Worm (Caenorhabditis elegans) whole organism, L4 larva: ENCODE results near the gene K01F9.2.

ENCODE experiments used
- F37D6.2 ChIP-seq: sonication (generic microtip); optimal IDR thresholded peaks from 2 replicates; lab custom pipeline; 2016; ENCODE audit warnings: mild to moderate bottlenecking, missing genetic modification characterization, missing compliant biosample characterization
- F44E2.7 ChIP-seq: fragments of 200-800 bp; sonication (Bioruptor generic); IDR thresholded peaks from 2 replicates; pipeline ENCODE4 v2.1.2; 2022; ENCODE audit warnings: missing genetic modification characterization, missing compliant biosample characterization
- Y5F2A.4 ChIP-seq: fragments of 200-800 bp; sonication (Bioruptor generic); optimal IDR thresholded peaks from 2 replicates; lab custom pipeline; 2018; ENCODE audit warnings: mild to moderate bottlenecking, missing genetic modification characterization, missing compliant biosample characterization
- ZK337.2 ChIP-seq: fragments of 200-800 bp; sonication (Bioruptor generic); IDR thresholded peaks from 2 replicates; pipeline ENCODE4 v1.3.6; 2022; ENCODE audit warnings: missing genetic modification reagents, missing genetic modification characterization, missing compliant biosample characterization
- ZK546.5 ChIP-seq, 2 experiments: sonication (generic microtip); optimal IDR thresholded peaks; 2 replicates each; lab custom pipeline; 2017; ENCODE audit warnings: missing biosample characterization in 2 of 2, missing genetic modification characterization in 2 of 2
- aha-1 ChIP-seq: fragments of 150-350 bp; peaks from one replicate; lab custom pipeline; 2014; ENCODE audit warnings: missing biosample characterization, missing genetic modification characterization
- ama-1 ChIP-seq: fragments of 150-350 bp; optimal IDR thresholded peaks from 2 replicates; lab custom pipeline; 2014; ENCODE audit warnings: inconsistent platforms, mixed read lengths
- attf-4 ChIP-seq: sonication (generic microtip); optimal IDR thresholded peaks from 3 replicates; lab custom pipeline; 2017; ENCODE audit warnings: missing biosample characterization, missing genetic modification characterization
- ceh-28 ChIP-seq: fragments of 150-350 bp; optimal IDR thresholded peaks from 2 replicates; lab custom pipeline; 2014; ENCODE audit warnings: missing biosample characterization, missing genetic modification reagents, missing genetic modification characterization
- ceh-32 ChIP-seq: sonication (generic microtip); optimal IDR thresholded peaks from 2 replicates; lab custom pipeline; 2016; ENCODE audit warnings: mild to moderate bottlenecking, missing genetic modification characterization, missing compliant biosample characterization; ENCODE audit not compliant: poor library complexity
- daf-12 ChIP-seq: fragments of 150-350 bp; optimal IDR thresholded peaks from 2 replicates; lab custom pipeline; 2014; ENCODE audit warnings: missing biosample characterization, missing genetic modification reagents, missing genetic modification characterization
- daf-16 ChIP-seq, 3 experiments: sonication (generic microtip); optimal IDR thresholded peaks; 2 replicates each; lab custom pipeline; 2016 to 2017; ENCODE audit warnings: missing genetic modification characterization in 3 of 3, missing genetic modification reagents in 3 of 3, mild to moderate bottlenecking in 2 of 3, missing compliant biosample characterization in 2 of 3, missing biosample characterization in 1 of 3, moderate library complexity in 1 of 3
- dmd-6 ChIP-seq: fragments of 200-800 bp; sonication (Bioruptor generic); IDR thresholded peaks from 2 replicates; pipeline ENCODE4 v1.3.6; 2022; ENCODE audit warnings: missing genetic modification reagents, missing genetic modification characterization, missing compliant biosample characterization
- dmd-8 ChIP-seq: fragments of 200-800 bp; sonication (Bioruptor generic); IDR thresholded peaks from 2 replicates; pipeline ENCODE4 v1.3.6; 2022; ENCODE audit warnings: missing genetic modification characterization, missing compliant biosample characterization
- dpl-1 ChIP-seq: fragments of 150-350 bp; optimal IDR thresholded peaks from 2 replicates; lab custom pipeline; 2014; ENCODE audit warnings: missing biosample characterization, missing genetic modification reagents, missing genetic modification characterization
- duxl-1 ChIP-seq: sonication (generic microtip); optimal IDR thresholded peaks from 2 replicates; lab custom pipeline; 2016; ENCODE audit warnings: mild to moderate bottlenecking, missing genetic modification characterization, moderate library complexity, missing compliant biosample characterization; ENCODE audit not compliant: poor library complexity
- dve-1 ChIP-seq: sonication (generic microtip); optimal IDR thresholded peaks from 2 replicates; lab custom pipeline; 2017; ENCODE audit warnings: antibody characterized with exemption, mild to moderate bottlenecking, missing genetic modification characterization, missing compliant biosample characterization; ENCODE audit not compliant: insufficient read depth
- egl-27 ChIP-seq: sonication (generic microtip); optimal IDR thresholded peaks from 3 replicates; lab custom pipeline; 2017; ENCODE audit warnings: missing biosample characterization, missing genetic modification reagents, missing genetic modification characterization
- egl-43 ChIP-seq: fragments of 200-800 bp; sonication (Bioruptor generic); IDR thresholded peaks from 2 replicates; pipeline ENCODE4 v1.3.6; 2022; ENCODE audit warnings: missing genetic modification reagents, missing genetic modification characterization, missing compliant biosample characterization
- gei-8 ChIP-seq: fragments of 200-800 bp; sonication (Bioruptor generic); optimal IDR thresholded peaks from 2 replicates; lab custom pipeline; 2018; ENCODE audit warnings: mild to moderate bottlenecking, missing genetic modification characterization, missing compliant biosample characterization
- hif-1 ChIP-seq, 2 experiments: sonication (generic microtip); optimal IDR thresholded peaks; 2 replicates each; lab custom pipeline; 2016 to 2017; ENCODE audit warnings: missing compliant biosample characterization in 2 of 2, missing genetic modification characterization in 2 of 2, missing genetic modification reagents in 2 of 2, missing genotype in 2 of 2, mild to moderate bottlenecking in 1 of 2
- hlh-11 ChIP-seq: fragments of 200-800 bp; sonication (Bioruptor generic); optimal IDR thresholded peaks from 2 replicates; lab custom pipeline; 2018; ENCODE audit warnings: mild to moderate bottlenecking, missing genetic modification characterization, missing compliant biosample characterization
- hmg-1.1 ChIP-seq: fragments of 200-800 bp; sonication (Bioruptor generic); IDR thresholded peaks from 2 replicates; pipeline ENCODE4 v1.3.6; 2022; ENCODE audit warnings: missing genetic modification reagents, missing genetic modification characterization, missing compliant biosample characterization
- lin-1 ChIP-seq: fragments of 200-800 bp; sonication (Bioruptor generic); IDR thresholded peaks from 2 replicates; pipeline ENCODE4 v1.3.6; 2022; ENCODE audit warnings: missing genetic modification reagents, missing genetic modification characterization, missing compliant biosample characterization
- lin-29 ChIP-seq: fragments of 200-800 bp; sonication (Bioruptor generic); IDR thresholded peaks from 2 replicates; pipeline ENCODE4 v1.3.6; 2022; ENCODE audit warnings: missing genetic modification reagents, missing genetic modification characterization, missing compliant biosample characterization
- lin-38 ChIP-seq: fragments of 200-800 bp; sonication (Bioruptor generic); IDR thresholded peaks from 2 replicates; pipeline ENCODE4 v1.3.6; 2022; ENCODE audit warnings: missing genetic modification reagents, missing genetic modification characterization, missing compliant biosample characterization
- mdt-29 ChIP-seq: fragments of 200-800 bp; sonication (Bioruptor generic); IDR thresholded peaks from 2 replicates; pipeline ENCODE4 v1.3.6; 2022; ENCODE audit warnings: missing genetic modification reagents, missing genetic modification characterization, missing compliant biosample characterization
- mes-2 ChIP-seq: sonication (generic microtip); optimal IDR thresholded peaks from 2 replicates; lab custom pipeline; 2016; ENCODE audit warnings: missing genotype, mild to moderate bottlenecking, missing genetic modification characterization, missing compliant biosample characterization; ENCODE audit not compliant: poor library complexity, severe bottlenecking
- mxl-3 ChIP-seq: fragments of 200-800 bp; sonication (Bioruptor generic); optimal IDR thresholded peaks from 2 replicates; lab custom pipeline; 2018; ENCODE audit warnings: mild to moderate bottlenecking, missing genetic modification characterization, missing compliant biosample characterization
- nhr-102 ChIP-seq: sonication (generic microtip); optimal IDR thresholded peaks from 2 replicates; lab custom pipeline; 2016; ENCODE audit warnings: mild to moderate bottlenecking, missing genetic modification characterization, moderate library complexity, missing compliant biosample characterization
- nhr-11 ChIP-seq: fragments of 150-350 bp; optimal IDR thresholded peaks from 2 replicates; lab custom pipeline; 2014; ENCODE audit warnings: missing biosample characterization, missing genetic modification characterization
- nhr-111 ChIP-seq: fragments of 200-800 bp; sonication (Bioruptor generic); optimal IDR thresholded peaks from 2 replicates; lab custom pipeline; 2018; ENCODE audit warnings: mild to moderate bottlenecking, missing genetic modification characterization, missing compliant biosample characterization
- nhr-237 ChIP-seq: sonication (generic microtip); optimal IDR thresholded peaks from 2 replicates; lab custom pipeline; 2017; ENCODE audit warnings: missing biosample characterization, missing genetic modification characterization
- nhr-41 ChIP-seq: fragments of 200-800 bp; sonication (Bioruptor generic); IDR thresholded peaks from 2 replicates; pipeline ENCODE4 v1.3.6; 2022; ENCODE audit warnings: missing genetic modification reagents, missing genetic modification characterization, missing compliant biosample characterization
- nhr-42 ChIP-seq: fragments of 200-800 bp; sonication (Bioruptor generic); IDR thresholded peaks from 2 replicates; pipeline ENCODE4 v1.3.6; 2022; ENCODE audit warnings: missing genetic modification characterization, missing compliant biosample characterization
- nhr-48 ChIP-seq: sonication (generic microtip); optimal IDR thresholded peaks from 2 replicates; lab custom pipeline; 2016; ENCODE audit warnings: mild to moderate bottlenecking, missing genetic modification characterization, missing compliant biosample characterization
- nhr-76 ChIP-seq: fragments of 150-350 bp; optimal IDR thresholded peaks from 2 replicates; lab custom pipeline; 2014; ENCODE audit warnings: missing biosample characterization, missing genetic modification characterization
- nhr-77 ChIP-seq: fragments of 150-350 bp; optimal IDR thresholded peaks from 2 replicates; lab custom pipeline; 2014; ENCODE audit warnings: missing biosample characterization, missing genetic modification characterization
- pha-4 ChIP-seq, 2 experiments: fragments of 150-350 bp in 1 of 2; fragments of 200-800 bp in 1 of 2; sonication (Bioruptor generic) in 1 of 2; IDR thresholded peaks in 1 of 2; optimal IDR thresholded peaks in 1 of 2; 2 replicates each; pipeline versions ENCODE4 v1.3.6 to Lab custom; 2014 to 2022; ENCODE audit warnings: missing genetic modification characterization in 2 of 2, missing genetic modification reagents in 2 of 2, missing biosample characterization in 1 of 2, missing compliant biosample characterization in 1 of 2
- pqm-1 ChIP-seq: sonication (generic microtip); optimal IDR thresholded peaks from 2 replicates; lab custom pipeline; 2017; ENCODE audit warnings: missing biosample characterization, missing genetic modification characterization
- rbr-2 ChIP-seq: sonication (generic microtip); optimal IDR thresholded peaks from 2 replicates; lab custom pipeline; 2016; ENCODE audit warnings: missing genotype, missing genetic modification characterization, missing compliant biosample characterization
- saeg-2 ChIP-seq: fragments of 200-800 bp; sonication (Bioruptor generic); IDR thresholded peaks from 2 replicates; pipeline ENCODE4 v1.3.6; 2022; ENCODE audit warnings: missing genetic modification reagents, missing genetic modification characterization, missing compliant biosample characterization
- sdz-12 ChIP-seq: fragments of 200-800 bp; sonication (Bioruptor generic); optimal IDR thresholded peaks from 2 replicates; lab custom pipeline; 2018; ENCODE audit warnings: mild to moderate bottlenecking, missing genetic modification characterization, missing compliant biosample characterization
- set-16 ChIP-seq: fragments of 200-800 bp; sonication (Bioruptor generic); IDR thresholded peaks from 2 replicates; pipeline ENCODE4 v1.3.6; 2022; ENCODE audit warnings: missing genetic modification reagents, missing genetic modification characterization, missing compliant biosample characterization
- snpc-1.2 ChIP-seq: fragments of 200-800 bp; sonication (Bioruptor generic); IDR thresholded peaks from 2 replicates; pipeline ENCODE4 v1.3.6; 2022; ENCODE audit warnings: missing genetic modification reagents, missing genetic modification characterization, missing compliant biosample characterization
- snpc-4 ChIP-seq: fragments of 150-350 bp; optimal IDR thresholded peaks from 2 replicates; lab custom pipeline; 2014; ENCODE audit warnings: missing biosample characterization, missing genetic modification characterization
- tra-1 ChIP-seq: fragments of 200-800 bp; sonication (Bioruptor generic); IDR thresholded peaks from 2 replicates; pipeline ENCODE4 v1.3.6; 2022; ENCODE audit warnings: missing genetic modification reagents, missing genetic modification characterization, missing compliant biosample characterization
- unc-39 ChIP-seq: sonication (generic microtip); optimal IDR thresholded peaks from 2 replicates; lab custom pipeline; 2017; ENCODE audit warnings: missing biosample characterization, missing genetic modification characterization
- unc-62 ChIP-seq, 3 experiments: fragments of 150-350 bp in 1 of 3; sonication (generic microtip); optimal IDR thresholded peaks in 2 of 3; peaks in 1 of 3; 1 replicate in 1 of 3; 2 replicates in 2 of 3; lab custom pipeline; 2014 to 2017; ENCODE audit warnings: missing biosample characterization in 3 of 3, missing genetic modification characterization in 3 of 3, missing genetic modification reagents in 3 of 3, missing genotype in 1 of 3
- zfp-3 ChIP-seq: fragments of 200-800 bp; sonication (Bioruptor generic); conservative IDR thresholded peaks from 2 replicates; pipeline ENCODE4 v1.3.6; 2022; ENCODE audit warnings: missing genetic modification reagents, missing genetic modification characterization, missing compliant biosample characterization

Gene K01F9.2

DNA sequence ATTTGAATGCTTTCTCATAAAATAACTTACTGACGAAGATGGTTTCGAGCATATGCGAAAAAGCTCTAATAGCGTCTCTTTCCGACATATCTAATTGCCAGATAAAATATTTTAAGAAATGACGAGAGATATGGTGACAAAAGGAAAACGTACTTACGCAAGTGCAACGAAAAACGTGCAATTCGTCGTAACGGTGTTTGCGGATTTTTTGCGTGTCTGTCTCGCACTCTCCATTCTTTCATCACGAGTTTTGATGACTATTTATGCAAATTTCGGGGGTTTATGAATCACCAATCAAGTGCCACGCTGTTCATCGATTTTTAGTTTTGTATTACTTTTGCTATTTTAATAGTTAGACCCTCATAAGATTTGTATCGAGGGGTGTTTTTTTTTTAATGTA, 12.0 kb upstream of the K01F9.2 start, which contains the start of gene ZK637.14:
Gene ZK637.14, minus strand, starts transcription at position 201 of the 400 bp plus-strand sequence.
- TF ChIP-seq egl-43 (GFP tag; lab: Robert Waterston, UW) (no peak), rbr-2 (peak; percentile 31), pha-4 (GFP tag; IDR thresholded peaks at IDR 0.05; lab: Robert Waterston, UW) (no peak), pha-4 (tag; optimal IDR thresholded peaks at IDR 0.05; lab: Kevin White, UChicago) (peak; percentile 69), pqm-1 (tag; lab: Kevin White, UChicago) (no peak), unc-62 (GFP tag; optimal IDR thresholded peaks at IDR 0.05 in 1 of 2; lab: Kevin White, UChicago) (no peak), unc-62 (tag; optimal IDR thresholded peaks at IDR 0.05; lab: Kevin White, UChicago) (no peak), snpc-1.2 (GFP tag; lab: Robert Waterston, UW) (no peak), nhr-48 (tag; lab: Kevin White, UChicago) (no peak), dmd-6 (no peak), gei-8 (GFP tag; lab: Kevin White, UChicago) (no peak), daf-12 (no peak), nhr-76 (tag; lab: Kevin White, UChicago) (no peak), mes-2 (tag; lab: Kevin White, UChicago) (peak; percentile 59), lin-1 (GFP tag; lab: Robert Waterston, UW) (no peak), mdt-29 (no peak), nhr-77 (no peak), daf-16 (GFP tag; optimal IDR thresholded peaks at IDR 0.05; lab: Kevin White, UChicago) (no peak), daf-16 (tag; optimal IDR thresholded peaks at IDR 0.05; lab: Kevin White, UChicago) (peak; percentile 28), attf-4 (no peak), lin-38 (GFP tag; lab: Robert Waterston, UW) (no peak; the same call in 1 of the 2 replicates), lin-29 (GFP tag; lab: Robert Waterston, UW) (no peak), hif-1 (tag; optimal IDR thresholded peaks at IDR 0.05; lab: Kevin White, UChicago) (peak in 1 of 2 experiments; percentile 27), set-16 (GFP tag; lab: Robert Waterston, UW) (no peak), tra-1 (no peak), saeg-2 (GFP tag; lab: Robert Waterston, UW) (no peak), zfp-3 (GFP tag; lab: Robert Waterston, UW) (no peak), ceh-28 (tag; lab: Kevin White, UChicago) (no peak), hmg-1.1 (GFP tag; lab: Robert Waterston, UW) (no peak), sdz-12 (GFP tag; lab: Kevin White, UChicago) (no peak), F37D6.2 (tag; lab: Kevin White, UChicago) (no peak), duxl-1 (tag; lab: Kevin White, UChicago) (no peak), ama-1 (lab: Kevin White, UChicago) (no peak), nhr-111 (GFP tag; lab: Kevin White, UChicago) (no peak), ZK546.5 (tag; optimal IDR thresholded peaks at IDR 0.05; lab: Kevin White, UChicago) (no peak), dve-1 (peak; percentile 69), nhr-41 (GFP tag; lab: Robert Waterston, UW) (no peak), hlh-11 (tag; lab: Kevin White, UChicago) (peak; percentile 51), aha-1 (tag; lab: Kevin White, UChicago) (peak; percentile 89), ZK337.2 (GFP tag; lab: Robert Waterston, UW) (no peak), egl-27 (tag; lab: Kevin White, UChicago) (no peak), Y5F2A.4 (no peak), mxl-3 (GFP tag; lab: Kevin White, UChicago) (peak; percentile 53), F44E2.7 (GFP tag; lab: Robert Waterston, UW) (no peak), nhr-237 (no peak), ceh-32 (tag; lab: Kevin White, UChicago) (no peak), unc-39 (tag; lab: Kevin White, UChicago) (no peak), dpl-1 (GFP tag; lab: Kevin White, UChicago) (peak; percentile 55), nhr-102 (no peak), nhr-42 (no peak), nhr-11 (tag; lab: Kevin White, UChicago) (peak; percentile 32), dmd-8 (no peak), snpc-4 (tag; lab: Kevin White, UChicago) (no peak)
